Worm (Caenorhabditis elegans) whole organism, L4/young adult: Measurements from ENCODE around the gene T01C3.2.

ENCODE experiments used
- W03F9.2 ChIP-seq: fragments of 150-350 bp; optimal IDR thresholded peaks from 2 replicates; lab custom pipeline; 2014; ENCODE audit warnings: missing biosample characterization, missing genetic modification characterization
- dao-5 ChIP-seq: sonication (generic microtip); optimal IDR thresholded peaks from 2 replicates; lab custom pipeline; 2016; ENCODE audit warnings: missing genotype, missing genetic modification characterization, moderate library complexity, missing compliant biosample characterization
- him-1 ChIP-seq: sonication (generic microtip); optimal IDR thresholded peaks from 2 replicates; lab custom pipeline; 2016; ENCODE audit warnings: missing genotype, missing genetic modification reagents, missing genetic modification characterization, missing compliant biosample characterization

DNA sequence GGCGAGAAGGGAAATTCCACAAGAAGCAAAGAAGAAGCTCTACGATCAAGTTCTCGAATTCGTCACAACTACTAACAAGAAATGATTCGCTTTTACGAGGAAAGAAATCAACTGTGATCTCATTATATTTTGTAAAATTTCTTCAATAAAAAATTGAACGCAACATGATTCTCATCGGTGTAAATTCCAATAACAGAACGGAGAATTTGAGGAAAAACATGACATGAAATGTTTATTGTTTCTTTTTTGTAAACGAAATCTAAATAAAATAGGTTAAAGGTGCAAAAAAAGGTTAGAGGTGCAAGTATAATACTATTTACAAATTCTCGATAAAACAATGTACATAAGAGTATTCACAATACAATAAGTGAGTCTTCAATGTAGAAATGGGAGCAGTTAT, 521 bp downstream of the T01C3.2 start:
- TF ChIP-seq dao-5 (tag; lab: Kevin White, UChicago) (no peak), him-1 (no peak), W03F9.2 (tag; lab: Kevin White, UChicago) (no peak)
